Fruit fly (Drosophila melanogaster) whole organism, embryonic: Measurements from ENCODE around the gene Girdin.

ENCODE experiments used
- Atf3 ChIP-seq: fragments of 200-800 bp; sonication (Bioruptor generic); optimal IDR thresholded peaks from 3 replicates; lab custom pipeline; 2016; ENCODE audit warnings: missing biosample characterization, missing genetic modification characterization
- BEAF-32 ChIP-seq: fragments of 200-800 bp; sonication (Bioruptor generic); optimal IDR thresholded peaks from 3 replicates; lab custom pipeline; 2017; ENCODE audit warnings: missing biosample characterization, missing genetic modification characterization, mild to moderate bottlenecking, moderate library complexity, missing genetic modification reagents
- CG10543 ChIP-seq: fragments of 200-800 bp; sonication (Bioruptor generic); optimal IDR thresholded peaks from 3 replicates; lab custom pipeline; 2017; ENCODE audit warnings: missing biosample characterization, mild to moderate bottlenecking, missing genetic modification characterization, moderate library complexity
- CG12299 ChIP-seq: fragments of 200-800 bp; sonication (Bioruptor generic); optimal IDR thresholded peaks from 2 replicates; lab custom pipeline; 2018; ENCODE audit warnings: missing biosample characterization, mild to moderate bottlenecking, missing genetic modification characterization
- CG13123 ChIP-seq: fragments of 200-800 bp; sonication (Bioruptor generic); optimal IDR thresholded peaks from 2 replicates; lab custom pipeline; 2016; ENCODE audit warnings: missing biosample characterization, missing genetic modification characterization
- CG13624 ChIP-seq: fragments of 200-800 bp; sonication (Bioruptor generic); optimal IDR thresholded peaks from 2 replicates; lab custom pipeline; 2016; ENCODE audit warnings: missing biosample characterization, missing genetic modification characterization
- CG17359 ChIP-seq: fragments of 200-800 bp; sonication (Bioruptor generic); optimal IDR thresholded peaks from 3 replicates; lab custom pipeline; 2018; ENCODE audit warnings: missing biosample characterization, mild to moderate bottlenecking, missing genetic modification characterization, moderate library complexity
- CG17361 ChIP-seq: fragments of 200-800 bp; sonication (Bioruptor generic); IDR thresholded peaks from 3 replicates; pipeline ENCODE4 v1.3.6; 2022; ENCODE audit warnings: missing biosample characterization, missing genetic modification characterization
- CG17612 ChIP-seq: fragments of 200-800 bp; sonication (Bioruptor generic); IDR thresholded peaks from 2 replicates; pipeline ENCODE4 v1.3.6; 2022; ENCODE audit warnings: missing biosample characterization, missing genetic modification characterization
- CG17802 ChIP-seq: fragments of 200-800 bp; sonication (Bioruptor generic); optimal IDR thresholded peaks from 2 replicates; lab custom pipeline; 2018; ENCODE audit warnings: missing biosample characterization, mild to moderate bottlenecking, missing genetic modification characterization, moderate library complexity
- CG2116 ChIP-seq: fragments of 200-800 bp; sonication (Bioruptor generic); optimal IDR thresholded peaks from 3 replicates; lab custom pipeline; 2018; ENCODE audit warnings: missing biosample characterization, mild to moderate bottlenecking, missing genetic modification characterization
- CG2678 ChIP-seq: fragments of 200-800 bp; sonication (Bioruptor generic); optimal IDR thresholded peaks from 3 replicates; lab custom pipeline; 2019; ENCODE audit warnings: missing biosample characterization, mild to moderate bottlenecking, missing genetic modification characterization, moderate library complexity
- CG2889 ChIP-seq: fragments of 200-800 bp; sonication (Bioruptor generic); IDR thresholded peaks from 3 replicates; pipeline ENCODE4 v1.3.6; 2022; ENCODE audit warnings: missing biosample characterization, missing genetic modification characterization
- CG32767 ChIP-seq: fragments of 200-800 bp; sonication (Bioruptor generic); IDR thresholded peaks from 2 replicates; pipeline ENCODE4 v1.3.6; 2022; ENCODE audit warnings: missing biosample characterization, missing genetic modification characterization
- CG3281 ChIP-seq: fragments of 200-800 bp; sonication (Bioruptor generic); optimal IDR thresholded peaks from 3 replicates; lab custom pipeline; 2017; ENCODE audit warnings: missing biosample characterization, mild to moderate bottlenecking, missing genetic modification characterization
- CG34224 ChIP-seq: fragments of 200-800 bp; sonication (Bioruptor generic); IDR thresholded peaks from 3 replicates; pipeline ENCODE4 v1.3.6; 2022; ENCODE audit warnings: missing biosample characterization, missing genetic modification characterization; ENCODE audit not compliant: partially characterized antibody
- CG43689 ChIP-seq: fragments of 200-800 bp; sonication (Bioruptor generic); IDR thresholded peaks from 2 replicates; pipeline ENCODE4 v1.3.6; 2022; ENCODE audit warnings: missing biosample characterization, missing genetic modification characterization
- CG4820 ChIP-seq: fragments of 200-800 bp; sonication (Bioruptor generic); optimal IDR thresholded peaks from 3 replicates; lab custom pipeline; 2016; ENCODE audit warnings: missing biosample characterization, missing genetic modification characterization
- CG6765 ChIP-seq: fragments of 200-800 bp; sonication (Bioruptor generic); optimal IDR thresholded peaks from 3 replicates; lab custom pipeline; 2017; ENCODE audit warnings: missing biosample characterization, mild to moderate bottlenecking, missing genetic modification characterization
- CG7786 ChIP-seq: fragments of 200-800 bp; sonication (Bioruptor generic); optimal IDR thresholded peaks from 2 replicates; lab custom pipeline; 2016; ENCODE audit warnings: missing biosample characterization, missing genetic modification characterization
- CoRest ChIP-seq: fragments of 200-800 bp; sonication (Bioruptor generic); optimal IDR thresholded peaks from 3 replicates; lab custom pipeline; 2018; ENCODE audit warnings: missing biosample characterization, mild to moderate bottlenecking, missing genetic modification characterization, moderate library complexity
- Dfd ChIP-seq, 2 experiments: fragments of >200 bp; optimal IDR thresholded peaks; 2 replicates each; lab custom pipeline; 2017; ENCODE audit warnings: missing biosample characterization in 2 of 2, missing genetic modification characterization in 2 of 2
- Dip2 ChIP-seq: fragments of 200-800 bp; sonication (Bioruptor generic); IDR thresholded peaks from 2 replicates; pipeline ENCODE4 v1.3.6; 2022; ENCODE audit warnings: missing biosample characterization, missing genetic modification characterization
- Dip3 ChIP-seq: fragments of 200-800 bp; sonication (Bioruptor generic); optimal IDR thresholded peaks from 3 replicates; lab custom pipeline; 2016; ENCODE audit warnings: missing biosample characterization, missing genetic modification characterization
- Dp ChIP-seq: fragments of 200-800 bp; sonication (Bioruptor generic); optimal IDR thresholded peaks from 2 replicates; lab custom pipeline; 2018; ENCODE audit warnings: missing biosample characterization, mild to moderate bottlenecking, missing genetic modification characterization, moderate library complexity
- Gsc ChIP-seq: fragments of 200-800 bp; sonication (Bioruptor generic); IDR thresholded peaks from 2 replicates; pipeline ENCODE4 v1.3.6; 2022; ENCODE audit warnings: missing biosample characterization, missing genetic modification characterization
- HLH3B ChIP-seq: fragments of 200-800 bp; sonication (Bioruptor generic); IDR thresholded peaks from 2 replicates; pipeline ENCODE4 v1.3.6; 2022; ENCODE audit warnings: missing biosample characterization, missing genetic modification characterization
- HLHmδ ChIP-seq: fragments of 200-800 bp; sonication (Bioruptor generic); optimal IDR thresholded peaks from 2 replicates; lab custom pipeline; 2018; ENCODE audit warnings: missing biosample characterization, mild to moderate bottlenecking, missing genetic modification characterization, moderate library complexity
- Hsf ChIP-seq: fragments of 200-800 bp; sonication (Bioruptor generic); optimal IDR thresholded peaks from 3 replicates; lab custom pipeline; 2016; ENCODE audit warnings: missing biosample characterization, missing genetic modification characterization
- NC2β ChIP-seq: fragments of 200-800 bp; sonication (Bioruptor generic); optimal IDR thresholded peaks from 2 replicates; lab custom pipeline; 2016; ENCODE audit warnings: missing biosample characterization, missing genetic modification characterization
- Opbp ChIP-seq: fragments of 200-800 bp; sonication (Bioruptor generic); IDR thresholded peaks from 3 replicates; pipeline ENCODE4 v1.3.6; 2022; ENCODE audit warnings: missing biosample characterization, missing genetic modification characterization; ENCODE audit not compliant: partially characterized antibody
- Ravus ChIP-seq: fragments of 200-800 bp; sonication (Bioruptor generic); IDR thresholded peaks from 2 replicates; pipeline ENCODE4 v1.3.6; 2022; ENCODE audit warnings: missing biosample characterization, missing genetic modification characterization
- amos ChIP-seq: fragments of 200-800 bp; sonication (Bioruptor generic); IDR thresholded peaks from 2 replicates; pipeline ENCODE4 v1.3.6; 2022; ENCODE audit warnings: missing biosample characterization, missing genetic modification characterization; ENCODE audit not compliant: partially characterized antibody
- bowl ChIP-seq: fragments of 200-800 bp; sonication (Bioruptor generic); IDR thresholded peaks from 2 replicates; pipeline ENCODE4 v1.3.6; 2022; ENCODE audit warnings: missing biosample characterization, missing genetic modification characterization
- cg ChIP-seq: fragments of 200-800 bp; sonication (Bioruptor generic); optimal IDR thresholded peaks from 3 replicates; lab custom pipeline; 2019; ENCODE audit warnings: missing biosample characterization, mild to moderate bottlenecking, missing genetic modification characterization, moderate library complexity
- ci ChIP-seq: fragments of 200-800 bp; sonication (Bioruptor generic); IDR thresholded peaks from 3 replicates; pipeline ENCODE4 v1.3.6; 2022; ENCODE audit warnings: missing biosample characterization, missing genetic modification characterization
- dpn ChIP-seq, 2 experiments: fragments of 200-800 bp; sonication (Bioruptor generic); optimal IDR thresholded peaks; 3 replicates each; lab custom pipeline; 2016; ENCODE audit warnings: missing biosample characterization in 2 of 2, missing genetic modification characterization in 2 of 2
- kay ChIP-seq: fragments of 200-800 bp; sonication (Bioruptor generic); optimal IDR thresholded peaks from 2 replicates; lab custom pipeline; 2016; ENCODE audit warnings: missing biosample characterization, missing genetic modification characterization
- lola ChIP-seq, 3 experiments: fragments of >200 bp in 2 of 3; fragments of 200-800 bp in 1 of 3; sonication (Bioruptor generic) in 1 of 3; optimal IDR thresholded peaks; 2 replicates each; lab custom pipeline; 2017 to 2019; ENCODE audit warnings: missing biosample characterization in 3 of 3, missing genetic modification characterization in 3 of 3, mild to moderate bottlenecking in 1 of 3, moderate library complexity in 1 of 3
- pfk ChIP-seq: fragments of 200-800 bp; sonication (Bioruptor generic); optimal IDR thresholded peaks from 2 replicates; lab custom pipeline; 2018; ENCODE audit warnings: missing biosample characterization, mild to moderate bottlenecking, missing genetic modification characterization, moderate library complexity
- repo ChIP-seq: fragments of 200-800 bp; sonication (Bioruptor generic); optimal IDR thresholded peaks from 2 replicates; lab custom pipeline; 2016; ENCODE audit warnings: missing biosample characterization, missing genetic modification characterization
- run ChIP-seq: fragments of 200-800 bp; sonication (Bioruptor generic); optimal IDR thresholded peaks from 3 replicates; lab custom pipeline; 2018; ENCODE audit warnings: missing biosample characterization, mild to moderate bottlenecking, missing genetic modification characterization
- sens ChIP-seq: fragments of 200-800 bp; sonication (Bioruptor generic); peaks from one replicate; lab custom pipeline; 2016; ENCODE audit warnings: missing biosample characterization, missing genetic modification characterization
- sens-2 ChIP-seq: fragments of 200-800 bp; sonication (Bioruptor generic); IDR thresholded peaks from 2 replicates; pipeline ENCODE4 v1.3.6; 2022; ENCODE audit warnings: missing biosample characterization, missing genetic modification characterization
- seq ChIP-seq: fragments of 200-800 bp; sonication (Bioruptor generic); IDR thresholded peaks from 2 replicates; pipeline ENCODE4 v1.3.6; 2022; ENCODE audit warnings: missing biosample characterization, missing genetic modification characterization
- tna ChIP-seq: fragments of 200-800 bp; sonication (Bioruptor generic); IDR thresholded peaks from 2 replicates; pipeline ENCODE4 v1.3.6; 2022; ENCODE audit warnings: missing biosample characterization, missing genetic modification characterization; ENCODE audit not compliant: partially characterized antibody
- tx ChIP-seq: fragments of 200-800 bp; sonication (Bioruptor generic); optimal IDR thresholded peaks from 2 replicates; lab custom pipeline; 2016; ENCODE audit warnings: missing biosample characterization, missing genetic modification characterization
- vnd ChIP-seq: fragments of 200-800 bp; sonication (Bioruptor generic); IDR thresholded peaks from 3 replicates; pipeline ENCODE4 v1.3.6; 2022; ENCODE audit warnings: missing biosample characterization, missing genetic modification characterization; ENCODE audit not compliant: partially characterized antibody
- vvl ChIP-seq: fragments of 200-800 bp; sonication (Bioruptor generic); IDR thresholded peaks from 2 replicates; pipeline ENCODE4 v1.3.6; 2022; ENCODE audit warnings: missing biosample characterization, missing genetic modification characterization
- z ChIP-seq: fragments of 200-800 bp; sonication (Bioruptor generic); IDR thresholded peaks from 3 replicates; pipeline ENCODE4 v1.3.6; 2022; ENCODE audit warnings: missing biosample characterization, missing genetic modification characterization
- zf30C ChIP-seq: fragments of 200-800 bp; sonication (Bioruptor generic); optimal IDR thresholded peaks from 3 replicates; lab custom pipeline; 2018; ENCODE audit warnings: missing biosample characterization, mild to moderate bottlenecking, missing genetic modification characterization

Gene Girdin

dm6 chr3L:3164951-3165350, 13.8 kb upstream of the Girdin start, which contains the start of gene CG32280 (continued):
- no peak for TF ChIP-seq CG32767 (GFP tag; lab: Robert Waterston, UW)
- TF ChIP-seq vnd (GFP tag; lab: Robert Waterston, UW): peak; percentile 84
- peak; percentile 91 for TF ChIP-seq amos (GFP tag; lab: Robert Waterston, UW)
- TF ChIP-seq zf30C: peak; percentile 85
- no peak for TF ChIP-seq Atf3
- no peak for TF ChIP-seq bowl
- TF ChIP-seq sens-2 (GFP tag; lab: Robert Waterston, UW): no peak
- no peak for TF ChIP-seq HLH3B
- no peak for TF ChIP-seq repo
- no peak for TF ChIP-seq Dfd (GFP tag; optimal IDR thresholded peaks at IDR 0.05; lab: Kevin White, UChicago)
- no peak for TF ChIP-seq lola (GFP tag; optimal IDR thresholded peaks at IDR 0.05; lab: Kevin White, UChicago)
- TF ChIP-seq CG43689: no peak
- TF ChIP-seq CG34224 (GFP tag; lab: Robert Waterston, UW): peak; percentile 90
- peak; percentile 20 for TF ChIP-seq CG6765 (GFP tag; lab: Kevin White, UChicago)
- no peak for TF ChIP-seq CG7786
- peak; percentile 85 for TF ChIP-seq tna (GFP tag; lab: Robert Waterston, UW)
- TF ChIP-seq CG13123 (GFP tag; lab: Kevin White, UChicago): no peak
- TF ChIP-seq Gsc: no peak
- no peak for TF ChIP-seq CG2889 (GFP tag; lab: Robert Waterston, UW)
- TF ChIP-seq CoRest (tag; lab: Kevin White, UChicago): peak; percentile 26
- peak; percentile 10 for TF ChIP-seq CG10543
- TF ChIP-seq Dp (GFP tag; lab: Kevin White, UChicago): peak; percentile 28
- peak; percentile 33 for TF ChIP-seq NC2β (GFP tag; lab: Kevin White, UChicago)
- TF ChIP-seq Ravus: no peak
- no peak for TF ChIP-seq CG17359 (tag; lab: Kevin White, UChicago)
- no peak for TF ChIP-seq Dip3
- no peak for TF ChIP-seq z (GFP tag; lab: Robert Waterston, UW)
- no peak for TF ChIP-seq CG17612 (GFP tag; lab: Robert Waterston, UW)
- TF ChIP-seq Opbp (GFP tag; lab: Robert Waterston, UW): peak; percentile 87; the same call in 2 of the 3 replicates
- no peak for TF ChIP-seq run (tag; lab: Kevin White, UChicago)
- TF ChIP-seq pfk (GFP tag; lab: Kevin White, UChicago): peak; percentile 69
- TF ChIP-seq HLHmδ: peak; percentile 69
- no peak for TF ChIP-seq Hsf (GFP tag; lab: Kevin White, UChicago)
- no peak for TF ChIP-seq CG2678 (tag; lab: Kevin White, UChicago)
- peak; percentile 24 for TF ChIP-seq CG3281 (GFP tag; lab: Kevin White, UChicago)
- TF ChIP-seq CG13624 (GFP tag; lab: Kevin White, UChicago): peak; percentile 24
- TF ChIP-seq cg (GFP tag; lab: Kevin White, UChicago): no peak
- peak; percentile 76 for TF ChIP-seq CG2116
- TF ChIP-seq ci (GFP tag; lab: Robert Waterston, UW): peak; percentile 68; the same call in 1 of the 3 replicates
- TF ChIP-seq Dip2 (GFP tag; lab: Robert Waterston, UW): no peak
- no peak for TF ChIP-seq CG17802 (tag; lab: Kevin White, UChicago)
- TF ChIP-seq CG4820 (GFP tag; lab: Kevin White, UChicago): no peak
- 0 out of 3 replicates have a peak, but pooled peaks have one; percentile 12 for TF ChIP-seq CG17361 (GFP tag; lab: Robert Waterston, UW)
- TF ChIP-seq tx (GFP tag; lab: Kevin White, UChicago): no peak
- TF ChIP-seq BEAF-32 (GFP tag; lab: Kevin White, UChicago): peak; percentile 85
- TF ChIP-seq seq: no peak
- no peak for TF ChIP-seq kay
- no peak for TF ChIP-seq CG12299
- peak; percentile 50 for TF ChIP-seq vvl (GFP tag; lab: Robert Waterston, UW)
- TF ChIP-seq sens (GFP tag; lab: Kevin White, UChicago): peak; percentile 91
- TF ChIP-seq dpn (GFP tag; optimal IDR thresholded peaks at IDR 0.05; lab: Kevin White, UChicago): peak; percentile 13 to 38
